Fruit fly (Drosophila melanogaster): ENCODE results near the gene CG15629.
A peak's percentile ranks its signal among the peaks of the same experiment; 100 is the strongest.

CG15629 gene

dm6 chr2L:4847191-4847853 is 34.5 kb downstream of the CG15629 start, which contains the start of the genes mxt and CG11927:
Gene mxt, minus strand, starts transcription at chr2L:4847295.
Gene CG11927, plus strand, starts transcription at chr2L:4847766.
- TF ChIP-seq CG17801 (GFP tag; optimal IDR thresholded peaks at IDR 0.05; ENCODE audit: partially characterized antibody): no peak

DNA sequence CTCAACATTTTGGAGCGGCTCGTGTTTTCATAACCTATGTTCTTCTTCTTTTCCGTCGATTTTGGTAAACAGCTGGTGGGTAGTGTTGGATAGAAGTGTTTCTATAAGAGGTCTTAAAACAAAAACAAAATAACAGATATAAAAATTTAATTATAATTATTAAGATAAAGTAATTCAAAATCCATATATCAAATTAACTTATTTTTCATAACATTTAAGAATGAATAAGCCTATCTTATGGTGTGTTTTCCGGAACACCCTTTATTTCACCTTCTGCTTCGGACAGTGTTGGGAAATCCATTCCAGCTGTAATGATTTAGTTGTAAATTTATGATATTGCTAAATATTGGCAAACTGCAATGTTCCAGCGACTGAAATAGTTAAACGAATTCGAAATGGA is 37.5 kb downstream of the CG15629 start, which contains the start of the genes mRpS2 and Mon1:
Gene mRpS2, minus strand, starts transcription at position 64 of the 400 bp plus-strand sequence.
Gene Mon1, plus strand, starts transcription at position 286 of the 400 bp plus-strand sequence.
- TF ChIP-seq CG17801 (GFP tag; optimal IDR thresholded peaks at IDR 0.05; ENCODE audit: partially characterized antibody): peak; percentile 93

dm6 chr2L:4852605-4853102 is 39.8 kb downstream of the CG15629 start, which contains the start of gene smog:
Gene smog, plus strand, starts transcription at chr2L:4852864.
- TF ChIP-seq CG17801 (GFP tag; optimal IDR thresholded peaks at IDR 0.05; ENCODE audit: partially characterized antibody): no peak

dm6 chr2L:4854822-4855221 is 42.0 kb downstream of the CG15629 start:
- TF ChIP-seq CG17801 (GFP tag; optimal IDR thresholded peaks at IDR 0.05; ENCODE audit: partially characterized antibody): no peak

- no peak for TF ChIP-seq CG17801 (GFP tag; optimal IDR thresholded peaks at IDR 0.05; ENCODE audit: partially characterized antibody)
Measured at dm6 chr2L:4856118-4856517, 43.3 kb downstream of the CG15629 start.

DNA sequence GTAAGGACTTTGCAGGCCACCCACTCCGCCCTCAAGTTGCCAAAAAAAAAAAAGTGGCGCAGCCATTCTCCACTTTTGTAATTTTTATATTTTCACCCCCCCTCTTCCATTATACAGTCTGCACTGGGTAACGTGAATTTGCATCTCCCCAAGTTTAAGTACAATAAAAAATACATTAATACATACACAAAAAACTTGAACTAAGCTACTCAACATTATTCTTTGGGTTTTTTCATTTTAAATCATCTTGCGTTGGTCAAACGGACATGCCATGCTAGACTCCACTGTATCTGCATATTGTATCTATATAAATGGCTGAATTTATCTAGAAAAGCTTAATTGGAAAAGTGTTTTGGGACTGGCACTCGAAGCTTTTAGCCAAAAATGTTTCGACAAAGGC is 48.7 kb downstream of the CG15629 start:
- no peak for TF ChIP-seq CG17801 (GFP tag; optimal IDR thresholded peaks at IDR 0.05; ENCODE audit: partially characterized antibody)

DNA sequence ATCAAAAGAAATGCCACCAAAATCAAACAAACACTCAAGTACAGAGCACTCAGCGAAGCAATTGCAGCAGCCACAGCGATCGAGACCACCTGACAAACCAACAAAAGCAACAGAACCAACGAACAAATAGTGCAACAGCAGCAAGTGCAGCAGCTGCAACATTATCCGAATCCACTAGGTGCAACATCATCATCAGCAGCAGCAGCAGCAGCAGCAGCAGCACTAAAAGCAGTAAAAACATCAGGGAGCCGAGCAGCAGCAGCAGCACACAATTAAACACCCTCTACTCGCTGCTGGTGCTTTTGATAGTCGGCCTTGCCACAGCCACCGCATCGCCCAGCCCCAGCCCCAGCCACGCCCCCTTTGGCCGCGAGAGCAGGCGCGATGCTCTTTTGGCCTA is 52.6 kb downstream of the CG15629 start:
- no peak for TF ChIP-seq CG17801 (GFP tag; optimal IDR thresholded peaks at IDR 0.05; ENCODE audit: partially characterized antibody)

Measured in ovary, adult (tissue).